Worm (Caenorhabditis elegans) whole organism, early embryonic: ENCODE measurements around the gene mrps-5.

Experiments
- ama-1 ChIP-seq: fragments of 150-350 bp; optimal IDR thresholded peaks from 2 replicates; lab custom pipeline; 2014
- ceh-13 ChIP-seq: fragments of 200-800 bp; sonication (Bioruptor generic); optimal IDR thresholded peaks from 2 replicates; lab custom pipeline; 2018; ENCODE audit warnings: mild to moderate bottlenecking, missing genetic modification characterization, missing compliant biosample characterization
- flt-1 ChIP-seq: fragments of 200-800 bp; sonication (Bioruptor generic); IDR thresholded peaks from 2 replicates; pipeline ENCODE4 v1.3.6; 2022; ENCODE audit warnings: missing genetic modification characterization, missing compliant biosample characterization
- scrt-1 ChIP-seq: fragments of 200-800 bp; sonication (Bioruptor generic); IDR thresholded peaks from 2 replicates; pipeline ENCODE4 v1.3.6; 2022; ENCODE audit warnings: missing genetic modification characterization, missing compliant biosample characterization

- TF ChIP-seq ama-1 (lab: Kevin White, UChicago) (no peak), scrt-1 (GFP tag; lab: Robert Waterston, UW) (no peak), ceh-13 (GFP tag; lab: Kevin White, UChicago) (no peak), flt-1 (GFP tag; lab: Robert Waterston, UW) (no peak)
These were observed 30.9 kb upstream of the mrps-5 start for ce11 chrV:12532369-12532768.
